Worm (Caenorhabditis elegans) whole organism, L4 larva: Measurements from ENCODE around the gene stt-3.

Experiments used
- saeg-2 ChIP-seq: fragments of 200-800 bp; sonication (Bioruptor generic); IDR thresholded peaks from 2 replicates; pipeline ENCODE4 v1.3.6; 2022; ENCODE audit warnings: missing genetic modification reagents, missing genetic modification characterization, missing compliant biosample characterization
- spr-1 ChIP-seq: sonication (generic microtip); optimal IDR thresholded peaks from 2 replicates; lab custom pipeline; 2016; ENCODE audit warnings: mild to moderate bottlenecking, missing genetic modification characterization, missing compliant biosample characterization

- TF ChIP-seq saeg-2 = 0 out of 2 replicates have a peak, but pooled peaks have one; percentile 18
- no peak for TF ChIP-seq spr-1 (tag; lab: Kevin White, UChicago)
Measured at ce11 chrIII:6207046-6207445, 41.4 kb upstream of the stt-3 start.
